Fruit fly (Drosophila melanogaster) whole organism, embryonic: ENCODE measurements around the gene CG11768.

Experiments
- Abd-B ChIP-seq: fragments of 200-800 bp; sonication (Bioruptor generic); optimal IDR thresholded peaks from 2 replicates; lab custom pipeline; 2018; ENCODE audit warnings: missing biosample characterization, mild to moderate bottlenecking, missing genetic modification characterization, moderate library complexity
- Aef1 ChIP-seq: fragments of 200-800 bp; sonication (Bioruptor generic); IDR thresholded peaks from 3 replicates; pipeline ENCODE4 v1.3.6; 2022; ENCODE audit warnings: missing biosample characterization, missing genetic modification characterization
- Atf3 ChIP-seq: fragments of 200-800 bp; sonication (Bioruptor generic); optimal IDR thresholded peaks from 3 replicates; lab custom pipeline; 2016; ENCODE audit warnings: missing biosample characterization, missing genetic modification characterization
- CG10147 ChIP-seq: fragments of 200-800 bp; sonication (Bioruptor generic); optimal IDR thresholded peaks from 2 replicates; lab custom pipeline; 2019; ENCODE audit warnings: missing biosample characterization, mild to moderate bottlenecking, missing genetic modification characterization, moderate library complexity
- CG10565 ChIP-seq: fragments of 200-800 bp; sonication (Bioruptor generic); optimal IDR thresholded peaks from 3 replicates; lab custom pipeline; 2016; ENCODE audit warnings: missing biosample characterization, mild to moderate bottlenecking, missing genetic modification characterization
- CG10654 ChIP-seq: fragments of 200-800 bp; sonication (Bioruptor generic); optimal IDR thresholded peaks from 2 replicates; lab custom pipeline; 2016; ENCODE audit warnings: missing biosample characterization, missing genetic modification characterization
- CG12299 ChIP-seq: fragments of 200-800 bp; sonication (Bioruptor generic); optimal IDR thresholded peaks from 2 replicates; lab custom pipeline; 2018; ENCODE audit warnings: missing biosample characterization, mild to moderate bottlenecking, missing genetic modification characterization
- CG13624 ChIP-seq: fragments of 200-800 bp; sonication (Bioruptor generic); optimal IDR thresholded peaks from 2 replicates; lab custom pipeline; 2016; ENCODE audit warnings: missing biosample characterization, missing genetic modification characterization
- CG17186 ChIP-seq: fragments of 200-800 bp; sonication (Bioruptor generic); optimal IDR thresholded peaks from 3 replicates; lab custom pipeline; 2017; ENCODE audit warnings: missing biosample characterization, missing genetic modification reagents, missing genetic modification characterization
- CG18476 ChIP-seq: fragments of 200-800 bp; sonication (Bioruptor generic); optimal IDR thresholded peaks from 2 replicates; lab custom pipeline; 2016; ENCODE audit warnings: missing biosample characterization, mild to moderate bottlenecking, missing genetic modification characterization
- CG31365 ChIP-seq: fragments of 200-800 bp; sonication (Bioruptor generic); optimal IDR thresholded peaks from 2 replicates; lab custom pipeline; 2018; ENCODE audit warnings: missing biosample characterization, mild to moderate bottlenecking, missing genetic modification characterization
- CG3163 ChIP-seq: fragments of 200-800 bp; sonication (Bioruptor generic); optimal IDR thresholded peaks from 3 replicates; lab custom pipeline; 2016; ENCODE audit warnings: missing biosample characterization, missing genetic modification characterization
- CG3726 ChIP-seq: fragments of 200-800 bp; sonication (Bioruptor generic); IDR thresholded peaks from 3 replicates; pipeline ENCODE4, ENCODE4 v1.3.6; 2022; ENCODE audit warnings: missing biosample characterization, missing genetic modification characterization
- CG6254 ChIP-seq: fragments of 200-800 bp; sonication (Bioruptor generic); optimal IDR thresholded peaks from 3 replicates; lab custom pipeline; 2017; ENCODE audit warnings: mild to moderate bottlenecking, missing biosample characterization, missing genetic modification reagents, missing genetic modification characterization
- CG6791 ChIP-seq: fragments of 200-800 bp; sonication (Bioruptor generic); IDR thresholded peaks from 3 replicates; pipeline ENCODE4 v1.3.6; 2022; ENCODE audit warnings: missing biosample characterization, missing genetic modification characterization; ENCODE audit not compliant: partially characterized antibody
- CG9932 ChIP-seq: fragments of 200-800 bp; sonication (Bioruptor generic); IDR thresholded peaks from 2 replicates; pipeline ENCODE4 v1.3.6; 2022; ENCODE audit warnings: missing biosample characterization, missing genetic modification characterization
- E2f1 ChIP-seq: fragments of 200-800 bp; sonication (Bioruptor generic); IDR thresholded peaks from 2 replicates; pipeline ENCODE4 v1.3.6; 2022; ENCODE audit warnings: missing biosample characterization, missing genetic modification characterization
- Ets97D ChIP-seq: fragments of 200-800 bp; sonication (Bioruptor generic); optimal IDR thresholded peaks from 3 replicates; lab custom pipeline; 2016; ENCODE audit warnings: missing biosample characterization, missing genetic modification characterization
- Gsc ChIP-seq: fragments of 200-800 bp; sonication (Bioruptor generic); IDR thresholded peaks from 2 replicates; pipeline ENCODE4 v1.3.6; 2022; ENCODE audit warnings: missing biosample characterization, missing genetic modification characterization
- Mad ChIP-seq: fragments of 200-800 bp; sonication (Bioruptor generic); optimal IDR thresholded peaks from 2 replicates; lab custom pipeline; 2016; ENCODE audit warnings: missing biosample characterization, missing genetic modification characterization
- Mrtf ChIP-seq: fragments of 200-800 bp; sonication (Bioruptor generic); IDR thresholded peaks from 3 replicates; pipeline ENCODE4 v1.3.6; 2022; ENCODE audit warnings: missing biosample characterization, missing genetic modification characterization
- Nf-YA ChIP-seq: fragments of 200-800 bp; sonication (Bioruptor generic); IDR thresholded peaks from 2 replicates; pipeline ENCODE4 v1.3.6; 2022; ENCODE audit warnings: missing biosample characterization, missing genetic modification characterization
- Nf-YB ChIP-seq: fragments of 200-800 bp; sonication (Bioruptor generic); optimal IDR thresholded peaks from 3 replicates; lab custom pipeline; 2019; ENCODE audit warnings: missing biosample characterization, mild to moderate bottlenecking, missing genetic modification characterization, moderate library complexity
- NfI ChIP-seq: fragments of 200-800 bp; sonication (Bioruptor generic); optimal IDR thresholded peaks from 3 replicates; lab custom pipeline; 2018; ENCODE audit warnings: missing biosample characterization, mild to moderate bottlenecking, missing genetic modification characterization, moderate library complexity
- Oaz ChIP-seq: fragments of 200-800 bp; sonication (Bioruptor generic); IDR thresholded peaks from 2 replicates; pipeline ENCODE4 v1.3.6; 2022; ENCODE audit warnings: missing biosample characterization, missing genetic modification characterization
- Pdp1 ChIP-seq, 2 experiments: fragments of 200-800 bp; sonication (Bioruptor generic); optimal IDR thresholded peaks; 3 replicates each; lab custom pipeline; 2016; ENCODE audit warnings: missing biosample characterization in 2 of 2, missing genetic modification characterization in 2 of 2, mild to moderate bottlenecking in 1 of 2, moderate library complexity in 1 of 2
- Sin3A ChIP-seq: fragments of >200 bp; optimal IDR thresholded peaks from 2 replicates; lab custom pipeline; 2018
- ash1 ChIP-seq: fragments of 200-800 bp; sonication (Bioruptor generic); optimal IDR thresholded peaks from 2 replicates; lab custom pipeline; 2018; ENCODE audit warnings: missing biosample characterization, mild to moderate bottlenecking, missing genetic modification characterization
- ato ChIP-seq: fragments of 200-800 bp; sonication (Bioruptor generic); IDR thresholded peaks from 2 replicates; pipeline ENCODE4 v1.3.6; 2022; ENCODE audit warnings: missing biosample characterization, missing genetic modification characterization; ENCODE audit not compliant: partially characterized antibody
- cas ChIP-seq: fragments of 200-800 bp; sonication (Bioruptor generic); IDR thresholded peaks from 2 replicates; pipeline ENCODE4 v1.3.6; 2022; ENCODE audit warnings: missing biosample characterization, missing genetic modification characterization
- caup ChIP-seq: fragments of 200-800 bp; sonication (Bioruptor generic); optimal IDR thresholded peaks from 3 replicates; lab custom pipeline; 2017; ENCODE audit warnings: missing biosample characterization, mild to moderate bottlenecking, missing genetic modification characterization, moderate library complexity; ENCODE audit not compliant: severe bottlenecking
- corto ChIP-seq: fragments of 200-800 bp; sonication (Bioruptor generic); optimal IDR thresholded peaks from 2 replicates; lab custom pipeline; 2016; ENCODE audit warnings: missing biosample characterization, mild to moderate bottlenecking, missing genetic modification characterization, moderate library complexity
- dm ChIP-seq: fragments of 200-800 bp; sonication (Bioruptor generic); optimal IDR thresholded peaks from 3 replicates; lab custom pipeline; 2016; ENCODE audit warnings: missing biosample characterization, missing genetic modification characterization
- dmrt11E ChIP-seq: fragments of 200-800 bp; sonication (Bioruptor generic); optimal IDR thresholded peaks from 3 replicates; lab custom pipeline; 2018; ENCODE audit warnings: missing biosample characterization, mild to moderate bottlenecking, missing genetic modification characterization, moderate library complexity
- ems ChIP-seq: fragments of 200-800 bp; sonication (Bioruptor generic); optimal IDR thresholded peaks from 3 replicates; lab custom pipeline; 2016; ENCODE audit warnings: missing biosample characterization, missing genetic modification characterization
- ewg ChIP-seq: fragments of 200-800 bp; sonication (Bioruptor generic); optimal IDR thresholded peaks from 3 replicates; lab custom pipeline; 2017; ENCODE audit warnings: mild to moderate bottlenecking, missing biosample characterization, missing genetic modification reagents, missing genetic modification characterization
- ftz-f1 ChIP-seq: fragments of 200-800 bp; sonication (Bioruptor generic); optimal IDR thresholded peaks from 2 replicates; lab custom pipeline; 2016; ENCODE audit warnings: missing biosample characterization, missing genetic modification characterization
- grn ChIP-seq: fragments of 200-800 bp; sonication (Bioruptor generic); optimal IDR thresholded peaks from 3 replicates; lab custom pipeline; 2017; ENCODE audit warnings: missing biosample characterization, missing genetic modification characterization
- inv ChIP-seq: fragments of 200-800 bp; sonication (Bioruptor generic); IDR thresholded peaks from 2 replicates; pipeline ENCODE4 v1.3.6; 2022; ENCODE audit warnings: missing biosample characterization, missing genetic modification characterization; ENCODE audit not compliant: partially characterized antibody
- lbe ChIP-seq: fragments of 200-800 bp; sonication (Bioruptor generic); optimal IDR thresholded peaks from 2 replicates; lab custom pipeline; 2016; ENCODE audit warnings: missing biosample characterization, mild to moderate bottlenecking, missing genetic modification characterization
- nom ChIP-seq: fragments of 200-800 bp; sonication (Bioruptor generic); optimal IDR thresholded peaks from 2 replicates; lab custom pipeline; 2017; ENCODE audit warnings: missing biosample characterization, missing genetic modification characterization, mild to moderate bottlenecking, moderate library complexity, missing genetic modification reagents
- sna ChIP-seq: fragments of 200-800 bp; sonication (Bioruptor generic); IDR thresholded peaks from 2 replicates; pipeline ENCODE4 v1.3.6; 2022; ENCODE audit warnings: missing biosample characterization, missing genetic modification characterization; ENCODE audit not compliant: partially characterized antibody
- sr ChIP-seq: fragments of 200-800 bp; sonication (Bioruptor generic); IDR thresholded peaks from 3 replicates; pipeline ENCODE4 v1.3.6; 2022; ENCODE audit warnings: missing biosample characterization, missing genetic modification characterization
- stc ChIP-seq: fragments of 200-800 bp; sonication (Bioruptor generic); IDR thresholded peaks from 2 replicates; pipeline ENCODE4 v1.3.6; 2022; ENCODE audit warnings: missing biosample characterization, missing genetic modification characterization
- tap ChIP-seq: fragments of 200-800 bp; optimal IDR thresholded peaks from 3 replicates; lab custom pipeline; 2019; ENCODE audit warnings: missing biosample characterization, mild to moderate bottlenecking, missing genetic modification characterization, moderate library complexity
- tgo ChIP-seq: fragments of 200-800 bp; sonication (Bioruptor generic); IDR thresholded peaks from 3 replicates; pipeline ENCODE4 v1.3.6; 2022; ENCODE audit warnings: missing biosample characterization, missing genetic modification characterization
- tll ChIP-seq, 2 experiments: fragments of 200-800 bp in 1 of 2; fragments of >200 bp in 1 of 2; sonication (Bioruptor generic) in 1 of 2; optimal IDR thresholded peaks; 2 replicates each; lab custom pipeline; 2017 to 2019; ENCODE audit warnings: missing biosample characterization in 2 of 2, missing genetic modification characterization in 2 of 2, mild to moderate bottlenecking in 1 of 2, moderate library complexity in 1 of 2
- trh ChIP-seq: fragments of 200-800 bp; sonication (Bioruptor generic); optimal IDR thresholded peaks from 2 replicates; lab custom pipeline; 2016; ENCODE audit warnings: missing biosample characterization, missing genetic modification characterization
- usp ChIP-seq: fragments of >200 bp; optimal IDR thresholded peaks from 2 replicates; lab custom pipeline; 2017; ENCODE audit warnings: missing biosample characterization, missing genetic modification characterization
- zfh2 ChIP-seq: fragments of 200-800 bp; sonication (Bioruptor generic); optimal IDR thresholded peaks from 2 replicates; lab custom pipeline; 2016; ENCODE audit warnings: missing biosample characterization, missing genetic modification characterization

The CG11768 gene

dm6 chr3R:8801126-8801762 lies 33.2 kb upstream of the CG11768 start, which contains the start of the genes Pif1A, Pif1B and CCT7 (continued):
- no peak for TF ChIP-seq Abd-B
- peak; percentile 52 for TF ChIP-seq CG13624 (GFP tag; lab: Kevin White, UChicago)
- TF ChIP-seq CG18476 (GFP tag; lab: Kevin White, UChicago), result peak; percentile 28
- TF ChIP-seq CG3726 (GFP tag; lab: Robert Waterston, UW), result no peak
- TF ChIP-seq E2f1 (GFP tag; lab: Robert Waterston, UW), result no peak
- peak; percentile 91 for TF ChIP-seq Sin3A
- peak in 1 of 2 experiments; percentile 29 for TF ChIP-seq Pdp1 (GFP tag; optimal IDR thresholded peaks at IDR 0.05; lab: Kevin White, UChicago)
- TF ChIP-seq CG9932 (GFP tag; lab: Robert Waterston, UW), result no peak
- peak; percentile 17 for TF ChIP-seq ems
- TF ChIP-seq dmrt11E (tag; lab: Kevin White, UChicago), result peak; percentile 8
- no peak for TF ChIP-seq tap
- TF ChIP-seq CG3163, result no peak
- TF ChIP-seq CG6791 (GFP tag; lab: Robert Waterston, UW), result peak; percentile 88
- peak; percentile 20 for TF ChIP-seq CG10147
- TF ChIP-seq tgo, result no peak
- no peak for TF ChIP-seq ewg (GFP tag; lab: Kevin White, UChicago)
- peak; percentile 35 for TF ChIP-seq CG17186 (GFP tag; lab: Kevin White, UChicago)
- no peak for TF ChIP-seq lbe (GFP tag; lab: Kevin White, UChicago)
- TF ChIP-seq Nf-YB (GFP tag; lab: Kevin White, UChicago), result no peak
- TF ChIP-seq nom (GFP tag; lab: Kevin White, UChicago), result peak; percentile 38
- TF ChIP-seq Atf3 (GFP tag; lab: Kevin White, UChicago), result peak; percentile 74
- TF ChIP-seq stc, result no peak
- no peak for TF ChIP-seq cas
- TF ChIP-seq Ets97D (GFP tag; lab: Kevin White, UChicago), result peak; percentile 82
- no peak for TF ChIP-seq ash1
- no peak for TF ChIP-seq Oaz (GFP tag; lab: Robert Waterston, UW)
- no peak for TF ChIP-seq ftz-f1 (GFP tag; lab: Kevin White, UChicago)
- TF ChIP-seq CG12299 (tag; lab: Kevin White, UChicago), result peak; percentile 33
- TF ChIP-seq CG31365, result no peak
- TF ChIP-seq Mad (GFP tag; lab: Kevin White, UChicago), result no peak
- TF ChIP-seq usp, result no peak
- TF ChIP-seq tll (GFP tag; optimal IDR thresholded peaks at IDR 0.05; lab: Kevin White, UChicago), result no peak
- TF ChIP-seq sna, result peak; percentile 97
- TF ChIP-seq Nf-YA (GFP tag; lab: Robert Waterston, UW), result no peak
- no peak for TF ChIP-seq Aef1 (GFP tag; lab: Robert Waterston, UW)
- no peak for TF ChIP-seq caup
- no peak for TF ChIP-seq Mrtf (GFP tag; lab: Robert Waterston, UW)
- TF ChIP-seq CG10654, result no peak
- TF ChIP-seq CG6254, result no peak
- TF ChIP-seq corto (GFP tag; lab: Kevin White, UChicago), result no peak
- TF ChIP-seq inv, result peak; percentile 90
- no peak for TF ChIP-seq grn (GFP tag; lab: Kevin White, UChicago)
- no peak for TF ChIP-seq trh (GFP tag; lab: Kevin White, UChicago)
- TF ChIP-seq NfI (GFP tag; lab: Kevin White, UChicago), result no peak
- peak; percentile 90 for TF ChIP-seq dm (GFP tag; lab: Kevin White, UChicago)
- no peak for TF ChIP-seq sr (GFP tag; lab: Robert Waterston, UW)
- no peak for TF ChIP-seq Gsc (GFP tag; lab: Robert Waterston, UW)
- no peak for TF ChIP-seq zfh2 (GFP tag; lab: Kevin White, UChicago)
- TF ChIP-seq ato, result peak; percentile 77
- TF ChIP-seq CG10565 (GFP tag; lab: Kevin White, UChicago), result no peak
